Worm (Caenorhabditis elegans) whole organism, mixed stage, embryonic: ENCODE data around the gene C16D9.6.

Experiments
- M03D4.4 ChIP-seq: sonication (generic microtip); optimal IDR thresholded peaks from 2 replicates; lab custom pipeline; 2017; ENCODE audit warnings: mild to moderate bottlenecking, missing genetic modification characterization, missing compliant biosample characterization
- bed-3 ChIP-seq: fragments of 200-800 bp; sonication (Bioruptor generic); optimal IDR thresholded peaks from 3 replicates; lab custom pipeline; 2018; ENCODE audit warnings: mild to moderate bottlenecking, missing genetic modification characterization, moderate library complexity, missing compliant biosample characterization
- blmp-1 ChIP-seq: fragments of 150-350 bp; optimal IDR thresholded peaks from 2 replicates; lab custom pipeline; 2014; ENCODE audit warnings: missing biosample characterization, missing genetic modification characterization
- ceh-39 ChIP-seq: fragments of 150-350 bp; optimal IDR thresholded peaks from 2 replicates; lab custom pipeline; 2014; ENCODE audit warnings: missing biosample characterization, missing genetic modification characterization
- ceh-43 ChIP-seq: fragments of 200-800 bp; sonication (Bioruptor generic); optimal IDR thresholded peaks from 2 replicates; lab custom pipeline; 2018; ENCODE audit warnings: mild to moderate bottlenecking, missing genetic modification characterization, moderate library complexity, missing compliant biosample characterization
- ceh-83 ChIP-seq: fragments of 200-800 bp; sonication (Bioruptor generic); optimal IDR thresholded peaks from 2 replicates; lab custom pipeline; 2018; ENCODE audit warnings: mild to moderate bottlenecking, missing genetic modification characterization, missing compliant biosample characterization
- ces-1 ChIP-seq: fragments of 150-350 bp; optimal IDR thresholded peaks from 2 replicates; lab custom pipeline; 2014; ENCODE audit warnings: missing biosample characterization, missing genetic modification reagents, missing genetic modification characterization
- drap-1 ChIP-seq: fragments of 200-800 bp; sonication (Bioruptor generic); optimal IDR thresholded peaks from 3 replicates; lab custom pipeline; 2018; ENCODE audit warnings: mild to moderate bottlenecking, missing genetic modification characterization, missing compliant biosample characterization
- elt-3 ChIP-seq: fragments of 150-350 bp; optimal IDR thresholded peaks from 2 replicates; lab custom pipeline; 2014; ENCODE audit warnings: missing biosample characterization, missing genetic modification characterization
- flh-1 ChIP-seq: fragments of 200-800 bp; sonication (Bioruptor generic); optimal IDR thresholded peaks from 2 replicates; lab custom pipeline; 2018; ENCODE audit warnings: mild to moderate bottlenecking, missing genetic modification characterization, moderate library complexity, missing compliant biosample characterization
- ham-2 ChIP-seq: fragments of 200-800 bp; sonication (Bioruptor generic); optimal IDR thresholded peaks from 2 replicates; lab custom pipeline; 2018; ENCODE audit warnings: mild to moderate bottlenecking, missing genetic modification characterization, missing compliant biosample characterization
- hlh-1 ChIP-seq: fragments of 150-350 bp; optimal IDR thresholded peaks from 2 replicates; lab custom pipeline; 2014; ENCODE audit warnings: missing biosample characterization, missing genetic modification reagents, missing genetic modification characterization
- lin-13 ChIP-seq: fragments of 150-350 bp; optimal IDR thresholded peaks from 2 replicates; lab custom pipeline; 2014; ENCODE audit warnings: missing biosample characterization, missing genetic modification characterization
- lin-32 ChIP-seq: fragments of 200-800 bp; sonication (Bioruptor generic); optimal IDR thresholded peaks from 2 replicates; lab custom pipeline; 2018; ENCODE audit warnings: mild to moderate bottlenecking, missing genetic modification characterization, missing compliant biosample characterization
- lsy-2 ChIP-seq: fragments of 150-350 bp; optimal IDR thresholded peaks from 2 replicates; lab custom pipeline; 2014; ENCODE audit warnings: missing biosample characterization, missing genetic modification characterization
- mab-5 ChIP-seq: fragments of 150-350 bp; optimal IDR thresholded peaks from 2 replicates; lab custom pipeline; 2014; ENCODE audit warnings: missing biosample characterization, missing genetic modification characterization
- mep-1 ChIP-seq: fragments of 150-350 bp; optimal IDR thresholded peaks from 2 replicates; lab custom pipeline; 2017; ENCODE audit warnings: missing biosample characterization, missing genetic modification reagents, missing genetic modification characterization, inconsistent platforms
- mls-2 ChIP-seq: sonication (generic microtip); optimal IDR thresholded peaks from 2 replicates; lab custom pipeline; 2016; ENCODE audit warnings: mild to moderate bottlenecking, missing genetic modification characterization, moderate library complexity, missing compliant biosample characterization
- nhr-12 ChIP-seq: fragments of 150-350 bp; optimal IDR thresholded peaks from 2 replicates; lab custom pipeline; 2014; ENCODE audit warnings: missing biosample characterization, missing genetic modification characterization
- nhr-237 ChIP-seq: fragments of 150-350 bp; optimal IDR thresholded peaks from 2 replicates; lab custom pipeline; 2014; ENCODE audit warnings: missing biosample characterization, missing genetic modification characterization
- nhr-28 ChIP-seq: fragments of 150-350 bp; optimal IDR thresholded peaks from 2 replicates; lab custom pipeline; 2014; ENCODE audit warnings: missing biosample characterization, missing genetic modification characterization
- nhr-76 ChIP-seq: sonication (generic microtip); optimal IDR thresholded peaks from 2 replicates; lab custom pipeline; 2017; ENCODE audit warnings: missing biosample characterization, missing genetic modification characterization
- pha-4 ChIP-seq: fragments of 150-350 bp; optimal IDR thresholded peaks from 2 replicates; lab custom pipeline; 2018; ENCODE audit warnings: missing biosample characterization, missing genetic modification reagents, missing genetic modification characterization
- sem-2 ChIP-seq: fragments of 200-800 bp; sonication (Bioruptor generic); optimal IDR thresholded peaks from 2 replicates; lab custom pipeline; 2018; ENCODE audit warnings: mild to moderate bottlenecking, missing genetic modification characterization, missing compliant biosample characterization
- snpc-4 ChIP-seq: fragments of 150-350 bp; optimal IDR thresholded peaks from 2 replicates; lab custom pipeline; 2014; ENCODE audit warnings: missing biosample characterization, missing genetic modification characterization
- sptf-1 ChIP-seq: sonication (generic microtip); optimal IDR thresholded peaks from 2 replicates; lab custom pipeline; 2017; ENCODE audit warnings: mild to moderate bottlenecking, missing genetic modification characterization, moderate library complexity, missing compliant biosample characterization
- tbx-8 ChIP-seq: fragments of 200-800 bp; sonication (Bioruptor generic); optimal IDR thresholded peaks from 2 replicates; lab custom pipeline; 2018; ENCODE audit warnings: mild to moderate bottlenecking, missing genetic modification characterization, moderate library complexity, missing compliant biosample characterization
- unc-120 ChIP-seq: sonication (generic microtip); optimal IDR thresholded peaks from 2 replicates; lab custom pipeline; 2017; ENCODE audit warnings: missing genetic modification characterization, missing compliant biosample characterization; ENCODE audit not compliant: poor library complexity, severe bottlenecking
- unc-39 ChIP-seq: fragments of 150-350 bp; optimal IDR thresholded peaks from 2 replicates; lab custom pipeline; 2014; ENCODE audit warnings: missing biosample characterization, missing genetic modification characterization
- unc-62 ChIP-seq: fragments of 150-350 bp; optimal IDR thresholded peaks from 2 replicates; lab custom pipeline; 2014; ENCODE audit warnings: missing biosample characterization, missing genetic modification reagents, missing genetic modification characterization
- zip-8 ChIP-seq: fragments of 150-350 bp; optimal IDR thresholded peaks from 2 replicates; lab custom pipeline; 2014; ENCODE audit warnings: missing biosample characterization, missing genetic modification characterization
- ztf-11 ChIP-seq: fragments of 150-350 bp; optimal IDR thresholded peaks from 2 replicates; lab custom pipeline; 2014; ENCODE audit warnings: missing biosample characterization, missing genetic modification characterization

The C16D9.6 gene

DNA sequence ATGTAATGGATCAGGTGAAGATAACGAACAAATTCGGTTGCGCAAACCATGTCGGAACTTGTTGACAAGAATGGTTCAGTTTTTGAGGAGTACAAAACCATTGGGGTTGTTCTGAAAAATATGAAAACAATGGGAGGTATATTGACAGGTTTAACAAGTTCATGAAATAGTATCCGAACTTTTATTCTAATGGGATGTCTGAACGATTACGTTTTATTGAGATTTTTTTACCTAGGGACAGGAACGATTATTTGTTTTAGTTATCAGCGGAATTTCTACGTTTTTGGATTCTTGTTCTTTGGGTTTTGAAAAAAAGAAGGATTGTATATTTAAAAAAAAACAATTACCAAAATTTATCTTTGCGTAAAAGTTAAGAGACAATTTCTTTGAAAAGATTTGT, 30.7 kb upstream of the C16D9.6 start, which contains the start of gene str-135:
Gene str-135 (minus strand): TSS at position 101 of the 400 bp plus-strand sequence.
- no peak for TF ChIP-seq ces-1 (GFP tag; lab: Kevin White, UChicago)
- no peak for TF ChIP-seq unc-62 (GFP tag; lab: Kevin White, UChicago)
- TF ChIP-seq unc-39: no peak
- no peak for TF ChIP-seq unc-120 (tag; lab: Kevin White, UChicago)
- TF ChIP-seq lin-13: no peak
- TF ChIP-seq ham-2: no peak
- TF ChIP-seq mls-2 (tag; lab: Kevin White, UChicago): no peak
- TF ChIP-seq lin-32 (GFP tag; lab: Kevin White, UChicago): no peak

DNA sequence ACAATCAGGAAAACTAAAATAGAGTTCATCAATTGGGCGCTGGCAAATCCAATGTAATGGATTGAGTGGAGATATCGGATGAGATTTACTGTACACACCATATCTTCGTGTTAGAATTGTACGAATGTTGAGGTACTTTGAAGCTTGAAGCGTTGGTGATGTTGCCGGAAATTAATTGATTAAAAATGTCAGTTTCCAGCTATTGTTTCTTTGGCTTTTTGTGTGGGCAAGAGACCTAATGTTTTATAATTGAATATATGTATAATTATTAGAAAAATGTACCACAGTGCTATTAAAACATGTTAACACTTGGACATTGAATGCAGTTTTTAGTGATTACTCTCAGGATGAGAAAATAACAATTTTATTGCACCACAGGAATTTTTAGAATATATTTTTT, 28.7 kb upstream of the C16D9.6 start, which contains the start of gene str-136:
Gene str-136 (minus strand): TSS at position 101 of the 400 bp plus-strand sequence.
- TF ChIP-seq ham-2 (no peak), mls-2 (tag; lab: Kevin White, UChicago) (no peak), drap-1 (no peak), mab-5 (tag; lab: Kevin White, UChicago) (no peak), blmp-1 (tag; lab: Kevin White, UChicago) (no peak), bed-3 (GFP tag; lab: Kevin White, UChicago) (no peak)

DNA sequence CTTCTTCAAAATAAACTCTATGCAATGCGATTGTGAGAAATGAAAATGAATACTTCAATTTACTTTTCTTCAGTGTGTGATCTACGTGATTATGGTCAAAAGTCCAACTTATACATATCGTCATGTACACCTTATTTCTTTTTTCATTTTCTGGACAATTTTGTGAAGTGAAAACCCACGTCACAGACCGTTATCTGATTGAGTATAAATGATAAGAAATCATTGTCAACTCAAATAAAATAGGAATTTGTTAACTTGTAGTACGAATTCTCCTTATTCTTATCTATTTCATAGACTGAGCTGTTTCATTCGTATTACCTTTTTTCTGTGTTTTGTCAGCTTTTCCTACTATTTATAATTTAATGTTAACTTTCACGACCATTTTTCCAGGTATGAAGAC, 21.9 kb upstream of the C16D9.6 start, which contains the start of gene asp-5:
Gene asp-5 (plus strand): TSS at position 391 of the 400 bp plus-strand sequence.
- TF ChIP-seq tbx-8 (GFP tag; lab: Kevin White, UChicago): no peak
- no peak for TF ChIP-seq flh-1 (GFP tag; lab: Kevin White, UChicago)
- no peak for TF ChIP-seq zip-8 (tag; lab: Kevin White, UChicago)
- no peak for TF ChIP-seq mab-5 (tag; lab: Kevin White, UChicago)
- no peak for TF ChIP-seq bed-3 (GFP tag; lab: Kevin White, UChicago)
- no peak for TF ChIP-seq pha-4
- TF ChIP-seq ham-2: no peak
- TF ChIP-seq ces-1 (GFP tag; lab: Kevin White, UChicago): no peak
- TF ChIP-seq ztf-11 (tag; lab: Kevin White, UChicago): no peak
- no peak for TF ChIP-seq nhr-76 (tag; lab: Kevin White, UChicago)
- no peak for TF ChIP-seq ceh-83 (GFP tag; lab: Kevin White, UChicago)

DNA sequence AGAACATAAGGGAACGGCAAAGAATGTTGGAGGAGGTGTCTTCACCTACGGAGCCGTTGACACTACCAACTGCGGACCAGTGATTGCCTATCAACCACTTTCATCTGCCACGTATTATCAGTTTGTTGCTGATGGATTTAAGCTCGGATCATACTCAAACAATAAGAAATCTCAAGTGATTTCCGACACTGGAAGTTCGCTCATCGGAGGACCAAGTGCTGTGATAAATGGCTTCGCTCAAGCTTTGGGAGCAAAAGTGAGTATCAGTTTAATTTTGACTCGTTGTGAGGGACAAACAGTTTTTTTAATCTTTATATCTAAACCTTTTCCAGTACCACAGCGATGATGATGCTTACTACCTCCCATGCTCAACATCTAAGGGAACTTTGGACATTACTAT, 21.3 kb upstream of the C16D9.6 start:
- TF ChIP-seq blmp-1 (tag; lab: Kevin White, UChicago) (no peak), nhr-28 (no peak), mls-2 (tag; lab: Kevin White, UChicago) (no peak), drap-1 (no peak), ceh-43 (GFP tag; lab: Kevin White, UChicago) (no peak), nhr-12 (tag; lab: Kevin White, UChicago) (no peak), ces-1 (GFP tag; lab: Kevin White, UChicago) (no peak), ceh-39 (no peak), ceh-83 (GFP tag; lab: Kevin White, UChicago) (no peak), ham-2 (no peak), unc-120 (tag; lab: Kevin White, UChicago) (no peak), elt-3 (tag; lab: Kevin White, UChicago) (no peak), unc-39 (no peak), M03D4.4 (tag; lab: Kevin White, UChicago) (no peak), pha-4 (no peak), sem-2 (GFP tag; lab: Kevin White, UChicago) (no peak), lin-32 (GFP tag; lab: Kevin White, UChicago) (no peak), flh-1 (GFP tag; lab: Kevin White, UChicago) (no peak), sptf-1 (no peak)

DNA sequence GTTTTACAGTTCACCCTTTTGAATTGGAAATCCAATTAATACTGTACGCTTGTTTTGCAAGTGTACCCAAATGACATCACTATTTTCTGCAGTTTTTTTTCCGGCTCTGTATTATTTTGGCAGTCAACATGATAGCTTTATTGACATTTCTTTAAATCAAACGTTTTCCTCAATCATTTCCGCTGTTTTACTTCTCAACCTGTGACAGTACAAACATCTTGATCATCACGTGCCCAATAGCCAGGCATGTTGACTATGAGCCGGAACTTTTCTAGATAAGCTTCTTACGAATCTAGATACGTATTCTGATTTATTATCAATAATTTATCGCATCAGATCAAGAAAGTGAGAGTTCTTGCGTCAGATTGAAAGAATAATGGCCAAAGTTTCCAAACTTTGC, 19.8 kb upstream of the C16D9.6 start:
- TF ChIP-seq mep-1 (tag; lab: Kevin White, UChicago) (no peak), hlh-1 (tag; lab: Kevin White, UChicago) (no peak), lsy-2 (no peak), bed-3 (GFP tag; lab: Kevin White, UChicago) (no peak), ztf-11 (tag; lab: Kevin White, UChicago) (no peak), snpc-4 (tag; lab: Kevin White, UChicago) (no peak), nhr-237 (tag; lab: Kevin White, UChicago) (no peak)
